Fruit fly (Drosophila melanogaster) whole organism, embryonic: ENCODE results near the gene CG31233.

Source experiments
- Abd-B ChIP-seq: fragments of 200-800 bp; sonication (Bioruptor generic); optimal IDR thresholded peaks from 2 replicates; lab custom pipeline; 2018; ENCODE audit warnings: missing biosample characterization, mild to moderate bottlenecking, missing genetic modification characterization, moderate library complexity
- Adf1 ChIP-seq: fragments of 200-800 bp; sonication (Bioruptor generic); IDR thresholded peaks from 2 replicates; pipeline ENCODE4 v1.3.6; 2022; ENCODE audit warnings: missing biosample characterization, missing genetic modification characterization
- Bdp1 ChIP-seq: fragments of 200-800 bp; sonication (Bioruptor generic); optimal IDR thresholded peaks from 3 replicates; lab custom pipeline; 2016; ENCODE audit warnings: missing biosample characterization, missing genetic modification characterization
- Bgb ChIP-seq: fragments of 200-800 bp; sonication (Bioruptor generic); IDR thresholded peaks from 2 replicates; pipeline ENCODE4 v1.3.6; 2022; ENCODE audit warnings: missing biosample characterization, missing genetic modification characterization; ENCODE audit not compliant: partially characterized antibody
- Bteb2 ChIP-seq: fragments of 200-800 bp; sonication (Bioruptor generic); optimal IDR thresholded peaks from 2 replicates; lab custom pipeline; 2016; ENCODE audit warnings: missing biosample characterization, missing genetic modification characterization
- CG1024 ChIP-seq: fragments of 200-800 bp; sonication (Bioruptor generic); IDR thresholded peaks from 2 replicates; pipeline ENCODE4 v1.3.6; 2022; ENCODE audit warnings: missing biosample characterization, missing genetic modification characterization
- CG11504 ChIP-seq: fragments of 200-800 bp; sonication (Bioruptor generic); optimal IDR thresholded peaks from 3 replicates; lab custom pipeline; 2019; ENCODE audit warnings: missing biosample characterization, mild to moderate bottlenecking, missing genetic modification characterization, moderate library complexity
- CG12236 ChIP-seq: fragments of 200-800 bp; sonication (Bioruptor generic); optimal IDR thresholded peaks from 2 replicates; lab custom pipeline; 2016; ENCODE audit warnings: missing biosample characterization, missing genetic modification characterization
- CG13287 ChIP-seq: fragments of 200-800 bp; sonication (Bioruptor generic); IDR thresholded peaks from 2 replicates; pipeline ENCODE4 v1.3.6; 2022; ENCODE audit warnings: missing biosample characterization, missing genetic modification characterization; ENCODE audit not compliant: partially characterized antibody
- CG16813 ChIP-seq: fragments of 200-800 bp; sonication (Bioruptor generic); IDR thresholded peaks from 3 replicates; pipeline ENCODE4 v1.3.6; 2022; ENCODE audit warnings: missing biosample characterization, missing genetic modification characterization; ENCODE audit not compliant: partially characterized antibody
- CG2875 ChIP-seq: fragments of 200-800 bp; sonication (Bioruptor generic); optimal IDR thresholded peaks from 2 replicates; lab custom pipeline; 2017; ENCODE audit warnings: missing biosample characterization, mild to moderate bottlenecking, missing genetic modification characterization, missing genetic modification reagents
- CG5180 ChIP-seq: fragments of 200-800 bp; sonication (Bioruptor generic); optimal IDR thresholded peaks from 3 replicates; lab custom pipeline; 2017; ENCODE audit warnings: missing biosample characterization, missing genetic modification characterization, mild to moderate bottlenecking, moderate library complexity, missing genetic modification reagents
- CG7372 ChIP-seq: fragments of 200-800 bp; sonication (Bioruptor generic); IDR thresholded peaks from 2 replicates; pipeline ENCODE4 v1.3.6; 2022; ENCODE audit warnings: missing biosample characterization, missing genetic modification characterization
- CG8478 ChIP-seq: fragments of >200 bp; optimal IDR thresholded peaks from 2 replicates; lab custom pipeline; 2018
- Deaf1 ChIP-seq: fragments of 200-800 bp; optimal IDR thresholded peaks from 3 replicates; lab custom pipeline; 2019; ENCODE audit warnings: missing biosample characterization, mild to moderate bottlenecking, missing genetic modification characterization, moderate library complexity
- Ets65A ChIP-seq: fragments of 200-800 bp; sonication (Bioruptor generic); peaks from one replicate; lab custom pipeline; 2016; ENCODE audit warnings: missing biosample characterization, missing genetic modification characterization
- Hr78 ChIP-seq, 2 experiments: fragments of 200-800 bp in 1 of 2; fragments of >200 bp in 1 of 2; sonication (Bioruptor generic) in 1 of 2; optimal IDR thresholded peaks; 2 replicates each; lab custom pipeline; 2017 to 2019; ENCODE audit warnings: missing biosample characterization in 2 of 2, missing genetic modification characterization in 2 of 2, mild to moderate bottlenecking in 1 of 2, moderate library complexity in 1 of 2
- Jarid2 ChIP-seq: fragments of 200-800 bp; sonication (Bioruptor generic); optimal IDR thresholded peaks from 3 replicates; lab custom pipeline; 2017; ENCODE audit warnings: mild to moderate bottlenecking, missing biosample characterization, missing genetic modification reagents, missing genetic modification characterization
- Kr ChIP-seq: fragments of 200-800 bp; sonication (Bioruptor generic); optimal IDR thresholded peaks from 2 replicates; lab custom pipeline; 2017; ENCODE audit warnings: missing biosample characterization, mild to moderate bottlenecking, missing genetic modification characterization
- Lim3 ChIP-seq: fragments of 200-800 bp; sonication (Bioruptor generic); IDR thresholded peaks from 2 replicates; pipeline ENCODE4 v1.3.6; 2022; ENCODE audit warnings: missing biosample characterization, missing genetic modification characterization
- Mad ChIP-seq: fragments of 200-800 bp; sonication (Bioruptor generic); optimal IDR thresholded peaks from 2 replicates; lab custom pipeline; 2016; ENCODE audit warnings: missing biosample characterization, missing genetic modification characterization
- Oli ChIP-seq: fragments of 200-800 bp; sonication (Bioruptor generic); optimal IDR thresholded peaks from 2 replicates; lab custom pipeline; 2018; ENCODE audit warnings: missing biosample characterization, mild to moderate bottlenecking, missing genetic modification characterization, moderate library complexity
- Sry-δ ChIP-seq: fragments of 200-800 bp; sonication (Bioruptor generic); optimal IDR thresholded peaks from 2 replicates; lab custom pipeline; 2016; ENCODE audit warnings: missing biosample characterization, missing genetic modification characterization
- Tbp ChIP-seq: fragments of >200 bp; optimal IDR thresholded peaks from 2 replicates; lab custom pipeline; 2018; ENCODE audit warnings: missing biosample characterization, missing genetic modification characterization
- abd-A ChIP-seq: fragments of 200-800 bp; sonication (Bioruptor generic); optimal IDR thresholded peaks from 3 replicates; lab custom pipeline; 2019; ENCODE audit warnings: missing biosample characterization, mild to moderate bottlenecking, missing genetic modification characterization, moderate library complexity
- cg ChIP-seq: fragments of 200-800 bp; sonication (Bioruptor generic); optimal IDR thresholded peaks from 3 replicates; lab custom pipeline; 2019; ENCODE audit warnings: missing biosample characterization, mild to moderate bottlenecking, missing genetic modification characterization, moderate library complexity
- chinmo ChIP-seq: fragments of 200-800 bp; sonication (Bioruptor generic); IDR thresholded peaks from 4 replicates; pipeline ENCODE4 v1.3.6; 2022; ENCODE audit warnings: missing biosample characterization, missing genetic modification characterization; ENCODE audit not compliant: partially characterized antibody
- chm ChIP-seq: fragments of 200-800 bp; sonication (Bioruptor generic); IDR thresholded peaks from 2 replicates; pipeline ENCODE4 v1.3.6; 2022; ENCODE audit warnings: missing biosample characterization, missing genetic modification characterization
- crol ChIP-seq: fragments of 200-800 bp; sonication (Bioruptor generic); IDR thresholded peaks from 2 replicates; pipeline ENCODE4 v1.3.6; 2022; ENCODE audit warnings: missing biosample characterization, missing genetic modification characterization
- gce ChIP-seq: fragments of 200-800 bp; sonication (Bioruptor generic); IDR thresholded peaks from 3 replicates; pipeline ENCODE4 v1.3.6; 2022; ENCODE audit warnings: missing biosample characterization, missing genetic modification characterization
- gcm ChIP-seq: fragments of 200-800 bp; sonication (Bioruptor generic); optimal IDR thresholded peaks from 2 replicates; lab custom pipeline; 2019; ENCODE audit warnings: missing biosample characterization, mild to moderate bottlenecking, missing genetic modification characterization, moderate library complexity
- gro ChIP-seq: fragments of 200-800 bp; sonication (Bioruptor generic); optimal IDR thresholded peaks from 2 replicates; lab custom pipeline; 2016; ENCODE audit warnings: missing biosample characterization, missing genetic modification characterization
- gsb-n ChIP-seq: fragments of 200-800 bp; sonication (Bioruptor generic); optimal IDR thresholded peaks from 3 replicates; lab custom pipeline; 2018; ENCODE audit warnings: missing biosample characterization, mild to moderate bottlenecking, missing genetic modification characterization
- pho ChIP-seq: fragments of 200-800 bp; sonication (Bioruptor generic); optimal IDR thresholded peaks from 2 replicates; lab custom pipeline; 2016; ENCODE audit warnings: missing biosample characterization, missing genetic modification characterization
- sens ChIP-seq: fragments of 200-800 bp; sonication (Bioruptor generic); peaks from one replicate; lab custom pipeline; 2016; ENCODE audit warnings: missing biosample characterization, missing genetic modification characterization
- sr ChIP-seq: fragments of 200-800 bp; sonication (Bioruptor generic); IDR thresholded peaks from 3 replicates; pipeline ENCODE4 v1.3.6; 2022; ENCODE audit warnings: missing biosample characterization, missing genetic modification characterization
- trem ChIP-seq: fragments of 200-800 bp; optimal IDR thresholded peaks from 3 replicates; lab custom pipeline; 2019; ENCODE audit warnings: missing biosample characterization, mild to moderate bottlenecking, missing genetic modification characterization, moderate library complexity
- vvl ChIP-seq: fragments of 200-800 bp; sonication (Bioruptor generic); IDR thresholded peaks from 2 replicates; pipeline ENCODE4 v1.3.6; 2022; ENCODE audit warnings: missing biosample characterization, missing genetic modification characterization
- z ChIP-seq: fragments of 200-800 bp; sonication (Bioruptor generic); IDR thresholded peaks from 3 replicates; pipeline ENCODE4 v1.3.6; 2022; ENCODE audit warnings: missing biosample characterization, missing genetic modification characterization

Gene CG31233

DNA sequence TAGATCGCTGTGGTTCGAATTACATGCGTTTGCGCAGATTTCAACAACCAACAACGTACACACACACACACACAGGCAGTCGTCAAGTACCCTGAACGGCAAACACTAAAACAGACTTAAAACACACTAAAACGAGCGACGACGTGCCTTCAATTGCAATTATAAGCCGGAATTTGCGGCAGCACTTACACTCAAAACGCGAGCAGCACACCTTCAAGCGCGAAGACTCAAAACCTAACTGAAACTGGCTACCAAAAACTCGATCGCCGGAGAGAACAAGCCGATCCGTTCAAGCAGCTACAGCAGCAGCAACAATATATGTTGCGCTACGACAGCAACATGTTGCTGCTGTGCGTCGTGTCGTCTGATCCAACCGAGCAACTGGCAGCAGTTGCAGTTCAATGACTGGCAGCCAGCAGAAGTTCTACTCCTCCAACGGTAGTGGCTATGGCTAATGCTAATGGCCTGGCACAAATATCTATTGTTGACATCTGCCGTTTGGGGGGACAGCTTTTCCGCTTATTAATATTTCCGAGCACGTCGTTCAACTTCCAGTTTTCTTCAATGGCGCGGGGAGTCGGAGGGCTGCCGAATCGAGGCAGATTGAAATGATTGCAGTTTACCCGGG is 32.8 kb downstream of the CG31233 start, which contains the start of gene tsl (continued):
- TF ChIP-seq chm (GFP tag; lab: Robert Waterston, UW) (peak; percentile 23; the same call in 1 of the 2 replicates), Bgb (GFP tag; lab: Robert Waterston, UW) (peak; percentile 15; the same call in 1 of the 2 replicates), CG12236 (GFP tag; lab: Kevin White, UChicago) (no peak), cg (GFP tag; lab: Kevin White, UChicago) (peak; percentile 16), Adf1 (GFP tag; lab: Robert Waterston, UW) (peak; percentile 9; the same call in 1 of the 2 replicates), Bdp1 (GFP tag; lab: Kevin White, UChicago) (no peak), pho (GFP tag; lab: Kevin White, UChicago) (no peak), CG13287 (GFP tag; lab: Robert Waterston, UW) (peak; percentile 11; the same call in 1 of the 2 replicates), Tbp (GFP tag; lab: Kevin White, UChicago) (no peak), trem (tag; lab: Kevin White, UChicago) (no peak), Abd-B (GFP tag; lab: Kevin White, UChicago) (no peak), Jarid2 (GFP tag; lab: Kevin White, UChicago) (peak; percentile 74), vvl (GFP tag; lab: Robert Waterston, UW) (peak; percentile 41; the same call in 1 of the 2 replicates), Lim3 (GFP tag; lab: Robert Waterston, UW) (no peak), gce (GFP tag; lab: Robert Waterston, UW) (no peak), Deaf1 (tag; lab: Kevin White, UChicago) (peak; percentile 67), Kr (no peak), Sry-δ (GFP tag; lab: Kevin White, UChicago) (no peak), Bteb2 (no peak), CG7372 (GFP tag; lab: Robert Waterston, UW) (no peak), CG2875 (GFP tag; lab: Kevin White, UChicago) (no peak), Mad (no peak), z (GFP tag; lab: Robert Waterston, UW) (peak; percentile 37; the same call in 1 of the 3 replicates), gsb-n (tag; lab: Kevin White, UChicago) (peak; percentile 5), CG11504 (tag; lab: Kevin White, UChicago) (peak; percentile 99), Hr78 (GFP tag; optimal IDR thresholded peaks at IDR 0.05; lab: Kevin White, UChicago) (peak in 1 of 2 experiments; percentile 95), CG5180 (GFP tag; lab: Kevin White, UChicago) (peak; percentile 95), CG16813 (no peak), chinmo (GFP tag; lab: Robert Waterston, UW) (peak; percentile 71; the same call in 1 of the 4 replicates), CG1024 (GFP tag; lab: Robert Waterston, UW) (no peak)

DNA sequence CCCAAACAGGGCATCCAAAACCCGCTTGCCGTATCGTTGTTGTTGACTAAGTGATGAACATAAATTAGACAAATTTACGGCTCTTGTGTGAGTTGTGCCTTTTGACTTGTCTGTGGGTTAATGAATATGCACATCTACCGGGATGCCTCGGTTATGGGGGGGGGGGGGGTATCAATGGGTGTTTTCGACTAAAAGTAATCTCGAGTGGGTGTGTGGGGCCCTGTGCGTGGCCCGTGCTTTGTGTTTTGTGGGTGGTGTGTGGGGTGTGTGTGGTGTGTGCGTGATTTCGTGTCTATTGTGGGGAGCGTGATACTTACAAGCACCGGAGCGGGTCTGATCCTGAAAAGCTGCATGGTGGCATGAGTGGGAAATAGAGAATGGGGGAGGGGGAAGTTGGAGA is 40.7 kb downstream of the CG31233 start:
- no peak for TF ChIP-seq Oli (tag; lab: Kevin White, UChicago)
- TF ChIP-seq abd-A (tag; lab: Kevin White, UChicago) = peak; percentile 54
- peak; percentile 79 for TF ChIP-seq sr (GFP tag; lab: Robert Waterston, UW)
- TF ChIP-seq sens = peak; percentile 12

dm6 chr3R:21793760-21794159 is 44.1 kb downstream of the CG31233 start:
- TF ChIP-seq CG8478 (lab: Kevin White, UChicago) (peak; percentile 55), gcm (GFP tag; lab: Kevin White, UChicago) (no peak), crol (0 out of 2 replicates have a peak, but pooled peaks have one; percentile 43), Adf1 (GFP tag; lab: Robert Waterston, UW) (peak; percentile 22; the same call in 1 of the 2 replicates), cg (GFP tag; lab: Kevin White, UChicago) (peak; percentile 62), abd-A (tag; lab: Kevin White, UChicago) (peak; percentile 96), Ets65A (peak; percentile 60), gro (GFP tag; lab: Kevin White, UChicago) (no peak)
- TF ChIP-seq, all 482 proteins: peak for 6
